Fruit fly (Drosophila melanogaster): ENCODE data around the gene JMJD7.

JMJD7 gene

dm6 chr3L:13412200-13412885 is 37.7 kb downstream of the JMJD7 start, which contains the start of the genes CG10222 and flr (continued):
- peak; percentile 36 for TF ChIP-seq phol (tag; optimal IDR thresholded peaks at IDR 0.05)
- TF ChIP-seq cas (GFP tag; IDR thresholded peaks at IDR 0.05): no peak
- TF ChIP-seq CG18476 (GFP tag; optimal IDR thresholded peaks at IDR 0.05): no peak
- TF ChIP-seq run (tag; optimal IDR thresholded peaks at IDR 0.05): no peak
- no peak for TF ChIP-seq cad (GFP tag; optimal IDR thresholded peaks at IDR 0.05)
- TF ChIP-seq Atf-2 (GFP tag; optimal IDR thresholded peaks at IDR 0.05): no peak
- no peak for TF ChIP-seq insv (GFP tag; optimal IDR thresholded peaks at IDR 0.05)
- TF ChIP-seq D (optimal IDR thresholded peaks at IDR 0.05): peak; percentile 70
- peak; percentile 27 for TF ChIP-seq D (GFP tag; optimal IDR thresholded peaks at IDR 0.05)
- TF ChIP-seq crol (GFP tag; IDR thresholded peaks at IDR 0.05): no peak
- TF ChIP-seq Fer2 (tag; optimal IDR thresholded peaks at IDR 0.05): no peak
- peak; percentile 42 for TF ChIP-seq CG10267 (tag; optimal IDR thresholded peaks at IDR 0.05)
- TF ChIP-seq CG13894 (tag; optimal IDR thresholded peaks at IDR 0.05): no peak
- TF ChIP-seq CG13775 (GFP tag; optimal IDR thresholded peaks at IDR 0.05): no peak
- no peak for TF ChIP-seq vfl (GFP tag; optimal IDR thresholded peaks at IDR 0.05)
- TF ChIP-seq Rfx (GFP tag; IDR thresholded peaks at IDR 0.05): peak; percentile 43; the same call in 1 of the 2 replicates
- no peak for TF ChIP-seq unpg (GFP tag; optimal IDR thresholded peaks at IDR 0.05)
- TF ChIP-seq so (GFP tag; IDR thresholded peaks at IDR 0.05): no peak
- TF ChIP-seq Dp (GFP tag; optimal IDR thresholded peaks at IDR 0.05): peak; percentile 69
- no peak for TF ChIP-seq Hr78 (GFP tag; optimal IDR thresholded peaks at IDR 0.05)
- TF ChIP-seq CG6791 (GFP tag; IDR thresholded peaks at IDR 0.05; ENCODE audit: partially characterized antibody): peak; percentile 75; the same call in 2 of the 3 replicates
- peak; percentile 24 for TF ChIP-seq kay (GFP tag; optimal IDR thresholded peaks at IDR 0.05)
- no peak for TF ChIP-seq CG12071 (GFP tag; optimal IDR thresholded peaks at IDR 0.05)
- no peak for TF ChIP-seq CG17328 (GFP tag; IDR thresholded peaks at IDR 0.05)
- no peak for TF ChIP-seq CHES-1-like (GFP tag; optimal IDR thresholded peaks at IDR 0.05)
- TF ChIP-seq CG7839 (tag; optimal IDR thresholded peaks at IDR 0.05): no peak
- no peak for TF ChIP-seq CG11723 (GFP tag; optimal IDR thresholded peaks at IDR 0.05)
- no peak for TF ChIP-seq Med (GFP tag)
- peak; percentile 20 for TF ChIP-seq lab (GFP tag; optimal IDR thresholded peaks at IDR 0.05)
- no peak for TF ChIP-seq crp (GFP tag; optimal IDR thresholded peaks at IDR 0.05)
- peak; percentile 13 for TF ChIP-seq CG2712 (tag; optimal IDR thresholded peaks at IDR 0.05)
- TF ChIP-seq NC2α (GFP tag; optimal IDR thresholded peaks at IDR 0.05): no peak
- TF ChIP-seq Chrac-16 (GFP tag; optimal IDR thresholded peaks at IDR 0.05): no peak
- TF ChIP-seq GATAe (GFP tag; conservative IDR thresholded peaks at IDR 0.05): no peak
- TF ChIP-seq CG12219 (GFP tag; optimal IDR thresholded peaks at IDR 0.05): no peak
- TF ChIP-seq CG32772 (GFP tag; IDR thresholded peaks at IDR 0.05): no peak
- no peak for TF ChIP-seq CG10431 (GFP tag; optimal IDR thresholded peaks at IDR 0.05)
- TF ChIP-seq CG17359 (tag; optimal IDR thresholded peaks at IDR 0.05): no peak
- no peak for TF ChIP-seq CG1832 (GFP tag; optimal IDR thresholded peaks at IDR 0.05)
- TF ChIP-seq Tbp (GFP tag; optimal IDR thresholded peaks at IDR 0.05): no peak
- TF ChIP-seq BEAF-32 (GFP tag; optimal IDR thresholded peaks at IDR 0.05): peak; percentile 73
- TF ChIP-seq sisA (GFP tag; IDR thresholded peaks at IDR 0.05): no peak
- TF ChIP-seq CG9727 (GFP tag; optimal IDR thresholded peaks at IDR 0.05): peak; percentile 17
- TF ChIP-seq her (GFP tag; optimal IDR thresholded peaks at IDR 0.05): no peak
- TF ChIP-seq CG8290 (GFP tag; optimal IDR thresholded peaks at IDR 0.05): peak; percentile 29
- no peak for TF ChIP-seq CG8290 (tag; optimal IDR thresholded peaks at IDR 0.05)
- TF ChIP-seq CG2120 (GFP tag; optimal IDR thresholded peaks at IDR 0.05): peak; percentile 6
- peak; percentile 46; the same call in 1 of the 2 replicates for TF ChIP-seq CG2129 (GFP tag; IDR thresholded peaks at IDR 0.05; ENCODE audit: partially characterized antibody)
- no peak for TF ChIP-seq caup (GFP tag; optimal IDR thresholded peaks at IDR 0.05; ENCODE audit: severe bottlenecking)
- TF ChIP-seq ara (GFP tag; IDR thresholded peaks at IDR 0.05): no peak

All from whole organism, embryonic.